Fruit fly (Drosophila melanogaster) whole organism, prepupa: ENCODE measurements around the gene CG17666.

Experiments used
- CG10631 ChIP-seq: fragments of 200-800 bp; sonication (Bioruptor generic); optimal IDR thresholded peaks from 2 replicates; lab custom pipeline; 2016; ENCODE audit warnings: missing biosample characterization, missing genetic modification characterization
- CG3032 ChIP-seq: fragments of 200-800 bp; optimal IDR thresholded peaks from 2 replicates; lab custom pipeline; 2019; ENCODE audit warnings: missing biosample characterization, mild to moderate bottlenecking, missing genetic modification characterization, moderate library complexity
- CG31627 ChIP-seq: fragments of 200-800 bp; sonication (Bioruptor generic); optimal IDR thresholded peaks from 3 replicates; lab custom pipeline; 2016; ENCODE audit warnings: missing biosample characterization, missing genetic modification characterization
- CG3919 ChIP-seq: fragments of 200-800 bp; sonication (Bioruptor generic); optimal IDR thresholded peaks from 3 replicates; lab custom pipeline; 2016; ENCODE audit warnings: missing biosample characterization, missing genetic modification characterization
- CG6276 ChIP-seq: fragments of 200-800 bp; sonication (Bioruptor generic); optimal IDR thresholded peaks from 2 replicates; lab custom pipeline; 2017; ENCODE audit warnings: missing biosample characterization, mild to moderate bottlenecking, missing genetic modification characterization
- CG6792 ChIP-seq: fragments of 200-800 bp; sonication (Bioruptor generic); optimal IDR thresholded peaks from 3 replicates; lab custom pipeline; 2016; ENCODE audit warnings: missing biosample characterization, missing genetic modification characterization
- CG6808 ChIP-seq: fragments of 200-800 bp; sonication (Bioruptor generic); optimal IDR thresholded peaks from 3 replicates; lab custom pipeline; 2017; ENCODE audit warnings: missing biosample characterization, missing genetic modification characterization, mild to moderate bottlenecking, moderate library complexity, missing genetic modification reagents
- CG7368 ChIP-seq: fragments of 200-800 bp; sonication (Bioruptor generic); optimal IDR thresholded peaks from 3 replicates; lab custom pipeline; 2016; ENCODE audit warnings: missing biosample characterization, missing genetic modification characterization
- CG8319 ChIP-seq: fragments of 200-800 bp; sonication (Bioruptor generic); optimal IDR thresholded peaks from 3 replicates; lab custom pipeline; 2016; ENCODE audit warnings: missing biosample characterization, missing genetic modification characterization
- CG8632 ChIP-seq: fragments of 200-800 bp; sonication (Bioruptor generic); optimal IDR thresholded peaks from 3 replicates; lab custom pipeline; 2016; ENCODE audit warnings: missing biosample characterization, missing genetic modification characterization
- CG9139 ChIP-seq: fragments of 200-800 bp; sonication (Bioruptor generic); optimal IDR thresholded peaks from 3 replicates; lab custom pipeline; 2017; ENCODE audit warnings: missing biosample characterization, mild to moderate bottlenecking, missing genetic modification characterization
- Eip75B ChIP-seq: fragments of 200-800 bp; sonication (Bioruptor generic); optimal IDR thresholded peaks from 3 replicates; lab custom pipeline; 2016; ENCODE audit warnings: missing biosample characterization, missing genetic modification characterization
- Eip78C ChIP-seq: fragments of 200-800 bp; sonication (Bioruptor generic); peaks from one replicate; lab custom pipeline; 2016; ENCODE audit warnings: missing biosample characterization, missing genetic modification characterization
- Eip93F ChIP-seq: fragments of 200-800 bp; sonication (Bioruptor generic); optimal IDR thresholded peaks from 2 replicates; lab custom pipeline; 2016; ENCODE audit warnings: missing biosample characterization, mild to moderate bottlenecking, missing genetic modification characterization
- Ets21C ChIP-seq: fragments of 200-800 bp; sonication (Bioruptor generic); optimal IDR thresholded peaks from 3 replicates; lab custom pipeline; 2016; ENCODE audit warnings: missing biosample characterization, missing genetic modification characterization
- Gug ChIP-seq: fragments of 200-800 bp; sonication (Bioruptor generic); IDR thresholded peaks from 2 replicates; pipeline ENCODE4 v1.3.6; 2022; ENCODE audit warnings: missing biosample characterization, missing genetic modification characterization
- Hr4 ChIP-seq: fragments of 200-800 bp; sonication (Bioruptor generic); optimal IDR thresholded peaks from 3 replicates; lab custom pipeline; 2016; ENCODE audit warnings: missing biosample characterization, missing genetic modification characterization
- OdsH ChIP-seq: fragments of 200-800 bp; sonication (Bioruptor generic); optimal IDR thresholded peaks from 3 replicates; lab custom pipeline; 2016; ENCODE audit warnings: missing biosample characterization, missing genetic modification characterization
- Sox102F ChIP-seq: fragments of 200-800 bp; sonication (Bioruptor generic); optimal IDR thresholded peaks from 2 replicates; lab custom pipeline; 2016; ENCODE audit warnings: missing biosample characterization, mild to moderate bottlenecking, missing genetic modification characterization
- acj6 ChIP-seq: fragments of 200-800 bp; sonication (Bioruptor generic); optimal IDR thresholded peaks from 3 replicates; lab custom pipeline; 2016; ENCODE audit warnings: missing biosample characterization, missing genetic modification characterization
- dsx ChIP-seq: fragments of 200-800 bp; optimal IDR thresholded peaks from 3 replicates; lab custom pipeline; 2019; ENCODE audit warnings: missing biosample characterization, mild to moderate bottlenecking, missing genetic modification characterization, moderate library complexity; ENCODE audit not compliant: poor library complexity, severe bottlenecking
- esn ChIP-seq: fragments of 200-800 bp; sonication (Bioruptor generic); optimal IDR thresholded peaks from 2 replicates; lab custom pipeline; 2016; ENCODE audit warnings: missing biosample characterization, mild to moderate bottlenecking, missing genetic modification characterization, moderate library complexity
- fd59A ChIP-seq: fragments of 200-800 bp; sonication (Bioruptor generic); optimal IDR thresholded peaks from 2 replicates; lab custom pipeline; 2017; ENCODE audit warnings: missing biosample characterization, mild to moderate bottlenecking, missing genetic modification characterization, missing genetic modification reagents
- net ChIP-seq: fragments of 200-800 bp; sonication (Bioruptor generic); optimal IDR thresholded peaks from 3 replicates; lab custom pipeline; 2016; ENCODE audit warnings: missing biosample characterization, missing genetic modification characterization
- pdm3 ChIP-seq: fragments of 200-800 bp; sonication (Bioruptor generic); optimal IDR thresholded peaks from 3 replicates; lab custom pipeline; 2016; ENCODE audit warnings: missing biosample characterization, missing genetic modification characterization
- ss ChIP-seq, 2 experiments: fragments of 200-800 bp; sonication (Bioruptor generic); optimal IDR thresholded peaks; 2 replicates in 1 of 2; 3 replicates in 1 of 2; lab custom pipeline; 2017 to 2018; ENCODE audit warnings: mild to moderate bottlenecking in 2 of 2, missing biosample characterization in 2 of 2, missing genetic modification characterization in 2 of 2, moderate library complexity in 1 of 2
- svp ChIP-seq: fragments of 200-800 bp; sonication (Bioruptor generic); peaks from one replicate; lab custom pipeline; 2016; ENCODE audit warnings: missing biosample characterization, missing genetic modification characterization
- vri ChIP-seq: fragments of 200-800 bp; sonication (Bioruptor generic); optimal IDR thresholded peaks from 3 replicates; lab custom pipeline; 2016; ENCODE audit warnings: missing biosample characterization, mild to moderate bottlenecking, missing genetic modification characterization

CG17666 gene

DNA sequence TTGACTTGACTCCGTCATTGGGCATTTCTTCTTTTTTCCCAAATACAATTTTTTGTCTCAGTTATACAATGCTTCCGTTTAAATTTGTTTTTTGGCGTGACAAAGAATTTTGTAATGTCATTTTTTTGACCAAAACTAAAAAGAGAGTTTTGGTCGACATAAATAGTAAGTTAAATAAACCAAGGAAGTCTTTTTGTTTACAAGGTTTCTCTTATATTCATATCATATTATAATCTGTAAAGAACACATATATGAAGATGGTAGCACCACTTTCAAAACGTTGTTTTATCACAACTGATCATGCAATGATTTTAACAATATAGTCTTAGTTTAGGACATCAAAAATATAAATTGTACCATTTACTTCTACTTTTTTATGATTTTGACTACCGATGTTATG lies at the start of gene CG17666, which contains the start of gene CG10969:
Gene CG17666, plus strand, starts transcription at position 329 of the 400 bp plus-strand sequence.
Gene CG10969, minus strand, starts transcription at position 101 of the 400 bp plus-strand sequence.
- TF ChIP-seq CG7368 (GFP tag; lab: Kevin White, UChicago): no peak
- TF ChIP-seq CG8632 (GFP tag; lab: Kevin White, UChicago): no peak
- TF ChIP-seq Gug: no peak
- TF ChIP-seq CG9139 (GFP tag; lab: Kevin White, UChicago): no peak
- no peak for TF ChIP-seq svp (GFP tag; lab: Kevin White, UChicago)
- no peak for TF ChIP-seq fd59A (GFP tag; lab: Kevin White, UChicago)
- TF ChIP-seq ss (GFP tag; optimal IDR thresholded peaks at IDR 0.05; lab: Kevin White, UChicago): no peak
- no peak for TF ChIP-seq Hr4
- TF ChIP-seq Sox102F: no peak
- no peak for TF ChIP-seq dsx (GFP tag; lab: Kevin White, UChicago)
- no peak for TF ChIP-seq Ets21C

dm6 chr3L:12732742-12733141 lies 48.4 kb upstream of the CG17666 start:
- TF ChIP-seq CG8632 (GFP tag; lab: Kevin White, UChicago) (no peak), Eip78C (GFP tag; lab: Kevin White, UChicago) (no peak), CG31627 (GFP tag; lab: Kevin White, UChicago) (no peak), vri (GFP tag; lab: Kevin White, UChicago) (no peak), Eip93F (GFP tag; lab: Kevin White, UChicago) (no peak), Eip75B (no peak), CG9139 (GFP tag; lab: Kevin White, UChicago) (no peak)

DNA sequence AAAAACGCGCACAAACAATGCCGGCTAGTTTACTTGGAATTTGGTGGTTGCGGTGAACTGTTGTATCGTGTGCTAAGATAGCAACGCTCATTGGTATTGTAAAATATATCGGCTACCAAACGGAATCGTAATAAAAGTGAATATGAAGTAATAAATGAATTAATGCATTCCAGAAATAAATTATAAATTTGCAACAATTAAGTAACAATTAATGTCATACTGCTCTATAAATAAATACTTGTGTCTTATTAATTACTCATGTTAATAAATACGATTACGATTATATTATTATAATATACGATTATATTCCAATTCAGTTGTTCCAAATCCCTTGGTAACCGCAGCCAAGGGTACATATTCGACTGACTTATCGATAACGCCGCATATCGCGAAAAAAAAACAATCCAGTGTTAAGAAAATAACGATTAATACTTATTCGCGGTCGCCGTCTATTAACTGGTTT lies 46.5 kb upstream of the CG17666 start, which contains the start of the genes SmD1 and Ptp69D:
Gene SmD1, minus strand, starts transcription at position 62 of the 463 bp plus-strand sequence.
Gene Ptp69D, plus strand, starts transcription at position 396 of the 463 bp plus-strand sequence.
- TF ChIP-seq Hr4 (peak; percentile 13), OdsH (no peak), CG10631 (GFP tag; lab: Kevin White, UChicago) (peak; percentile 63), acj6 (GFP tag; lab: Kevin White, UChicago) (peak; percentile 24), CG3032 (tag; lab: Kevin White, UChicago) (peak; percentile 33)

dm6 chr3L:12735707-12736106 lies 45.4 kb upstream of the CG17666 start:
- no peak for TF ChIP-seq CG6808 (GFP tag; lab: Kevin White, UChicago)
- TF ChIP-seq CG6792 (GFP tag; lab: Kevin White, UChicago): no peak
- no peak for TF ChIP-seq CG6276 (GFP tag; lab: Kevin White, UChicago)
- TF ChIP-seq CG3919 (GFP tag; lab: Kevin White, UChicago): no peak
- no peak for TF ChIP-seq pdm3
- TF ChIP-seq CG3032 (tag; lab: Kevin White, UChicago): no peak
- no peak for TF ChIP-seq CG8319 (GFP tag; lab: Kevin White, UChicago)
- no peak for TF ChIP-seq CG10631 (GFP tag; lab: Kevin White, UChicago)
- no peak for TF ChIP-seq net (GFP tag; lab: Kevin White, UChicago)
- TF ChIP-seq, all 60 proteins: peak for 0

DNA sequence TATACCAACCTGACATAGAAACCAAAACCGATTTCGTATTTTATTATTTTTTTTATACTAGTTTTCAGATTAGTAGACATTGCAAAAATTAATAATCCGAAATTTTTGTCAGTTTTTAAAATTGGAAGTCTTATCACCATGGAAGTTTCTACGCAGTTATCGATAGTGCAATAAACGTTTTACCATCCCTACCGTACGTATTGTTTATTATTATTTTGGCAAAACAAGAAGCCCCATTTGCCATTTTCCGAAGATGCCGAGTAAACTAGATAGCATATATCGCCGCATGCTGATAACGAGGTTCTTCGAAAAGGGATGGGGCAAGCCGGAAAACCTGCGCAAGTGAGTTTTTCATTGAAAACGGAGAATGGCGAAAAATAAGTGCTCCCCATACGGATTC lies 39.5 kb upstream of the CG17666 start, which contains the start of gene CG32112:
Gene CG32112, plus strand, starts transcription at position 111 of the 400 bp plus-strand sequence.
- TF ChIP-seq esn (GFP tag; lab: Kevin White, UChicago): peak; percentile 44
- peak; percentile 1 for TF ChIP-seq Hr4
- no peak for TF ChIP-seq CG10631 (GFP tag; lab: Kevin White, UChicago)

- no peak for TF ChIP-seq CG8319 (GFP tag; lab: Kevin White, UChicago)
- peak; percentile 2 for TF ChIP-seq esn (GFP tag; lab: Kevin White, UChicago)
- TF ChIP-seq, all 60 proteins: peak for 1
Observed at dm6 chr3L:12745121-12745770, 35.9 kb upstream of the CG17666 start, which contains the start of gene CG32109. CG32109 (plus strand) TSS chr3L:12745344.
